Fruit fly (Drosophila melanogaster) whole organism, embryonic: ENCODE measurements around the gene CG6136.

Experiments used
- CG11504 ChIP-seq: fragments of 200-800 bp; sonication (Bioruptor generic); optimal IDR thresholded peaks from 3 replicates; lab custom pipeline; 2019; ENCODE audit warnings: missing biosample characterization, mild to moderate bottlenecking, missing genetic modification characterization, moderate library complexity
- CG11696 ChIP-seq: fragments of 200-800 bp; sonication (Bioruptor generic); IDR thresholded peaks from 2 replicates; pipeline ENCODE4 v1.3.6; 2022; ENCODE audit warnings: missing biosample characterization, missing genetic modification characterization
- CG1233 ChIP-seq: fragments of 200-800 bp; sonication (Bioruptor generic); optimal IDR thresholded peaks from 4 replicates; lab custom pipeline; 2018; ENCODE audit warnings: missing biosample characterization, mild to moderate bottlenecking, missing genetic modification characterization
- CG13894 ChIP-seq: fragments of 200-800 bp; sonication (Bioruptor generic); optimal IDR thresholded peaks from 3 replicates; lab custom pipeline; 2018; ENCODE audit warnings: missing biosample characterization, mild to moderate bottlenecking, missing genetic modification characterization, moderate library complexity
- CG14965 ChIP-seq: fragments of 200-800 bp; sonication (Bioruptor generic); optimal IDR thresholded peaks from 2 replicates; lab custom pipeline; 2016; ENCODE audit warnings: missing biosample characterization, missing genetic modification characterization, borderline replicate concordance
- CG15073 ChIP-seq: fragments of 200-800 bp; sonication (Bioruptor generic); optimal IDR thresholded peaks from 2 replicates; lab custom pipeline; 2016; ENCODE audit warnings: missing biosample characterization, missing genetic modification characterization
- CG17186 ChIP-seq: fragments of 200-800 bp; sonication (Bioruptor generic); optimal IDR thresholded peaks from 3 replicates; lab custom pipeline; 2017; ENCODE audit warnings: missing biosample characterization, missing genetic modification reagents, missing genetic modification characterization
- CG17359 ChIP-seq: fragments of 200-800 bp; sonication (Bioruptor generic); optimal IDR thresholded peaks from 3 replicates; lab custom pipeline; 2018; ENCODE audit warnings: missing biosample characterization, mild to moderate bottlenecking, missing genetic modification characterization, moderate library complexity
- CG17802 ChIP-seq: fragments of 200-800 bp; sonication (Bioruptor generic); optimal IDR thresholded peaks from 2 replicates; lab custom pipeline; 2018; ENCODE audit warnings: missing biosample characterization, mild to moderate bottlenecking, missing genetic modification characterization, moderate library complexity
- CG2129 ChIP-seq: fragments of 200-800 bp; sonication (Bioruptor generic); IDR thresholded peaks from 2 replicates; pipeline ENCODE4 v1.3.6; 2022; ENCODE audit warnings: missing biosample characterization, missing genetic modification characterization; ENCODE audit not compliant: partially characterized antibody
- CG2712 ChIP-seq: fragments of 200-800 bp; optimal IDR thresholded peaks from 3 replicates; lab custom pipeline; 2019; ENCODE audit warnings: missing biosample characterization, mild to moderate bottlenecking, missing genetic modification characterization, moderate library complexity
- CG2875 ChIP-seq: fragments of 200-800 bp; sonication (Bioruptor generic); optimal IDR thresholded peaks from 2 replicates; lab custom pipeline; 2017; ENCODE audit warnings: missing biosample characterization, mild to moderate bottlenecking, missing genetic modification characterization, missing genetic modification reagents
- CG33213 ChIP-seq: fragments of 200-800 bp; sonication (Bioruptor generic); optimal IDR thresholded peaks from 3 replicates; lab custom pipeline; 2016; ENCODE audit warnings: missing biosample characterization, missing genetic modification characterization
- CG4730 ChIP-seq: fragments of 200-800 bp; sonication (Bioruptor generic); IDR thresholded peaks from 2 replicates; pipeline ENCODE4 v1.3.6; 2022; ENCODE audit warnings: missing biosample characterization, missing genetic modification characterization
- CG6272 ChIP-seq: fragments of 200-800 bp; sonication (Bioruptor generic); IDR thresholded peaks from 2 replicates; pipeline ENCODE4 v1.3.6; 2022; ENCODE audit warnings: missing biosample characterization, missing genetic modification characterization
- CG7271 ChIP-seq: fragments of 200-800 bp; sonication (Bioruptor generic); optimal IDR thresholded peaks from 2 replicates; lab custom pipeline; 2018; ENCODE audit warnings: missing biosample characterization, mild to moderate bottlenecking, missing genetic modification characterization, moderate library complexity
- CG7556 ChIP-seq: fragments of 200-800 bp; sonication (Bioruptor generic); optimal IDR thresholded peaks from 2 replicates; lab custom pipeline; 2017; ENCODE audit warnings: missing biosample characterization, mild to moderate bottlenecking, missing genetic modification characterization
- CG8089 ChIP-seq: fragments of 200-800 bp; sonication (Bioruptor generic); optimal IDR thresholded peaks from 3 replicates; lab custom pipeline; 2016; ENCODE audit warnings: missing biosample characterization, missing genetic modification characterization
- CG8478 ChIP-seq: fragments of >200 bp; optimal IDR thresholded peaks from 2 replicates; lab custom pipeline; 2018
- CG8944 ChIP-seq: fragments of 200-800 bp; sonication (Bioruptor generic); optimal IDR thresholded peaks from 3 replicates; lab custom pipeline; 2016; ENCODE audit warnings: missing biosample characterization, missing genetic modification characterization
- CG9437 ChIP-seq: fragments of 200-800 bp; sonication (Bioruptor generic); optimal IDR thresholded peaks from 2 replicates; lab custom pipeline; 2018; ENCODE audit warnings: missing biosample characterization, mild to moderate bottlenecking, missing genetic modification characterization
- CkIIα-i1 ChIP-seq: fragments of 200-800 bp; sonication (Bioruptor generic); IDR thresholded peaks from 2 replicates; pipeline ENCODE4 v1.3.6; 2022; ENCODE audit warnings: missing biosample characterization, missing genetic modification characterization
- D19B ChIP-seq: fragments of 200-800 bp; sonication (Bioruptor generic); optimal IDR thresholded peaks from 2 replicates; lab custom pipeline; 2017; ENCODE audit warnings: missing biosample characterization, mild to moderate bottlenecking, missing genetic modification characterization
- Dip2 ChIP-seq: fragments of 200-800 bp; sonication (Bioruptor generic); IDR thresholded peaks from 2 replicates; pipeline ENCODE4 v1.3.6; 2022; ENCODE audit warnings: missing biosample characterization, missing genetic modification characterization
- Eip74EF ChIP-seq, 2 experiments: fragments of 200-800 bp in 1 of 2; fragments of >200 bp in 1 of 2; sonication (Bioruptor generic) in 1 of 2; optimal IDR thresholded peaks; 2 replicates each; lab custom pipeline; 2017 to 2019; ENCODE audit warnings: missing biosample characterization in 2 of 2, missing genetic modification characterization in 2 of 2, mild to moderate bottlenecking in 1 of 2, moderate library complexity in 1 of 2
- Gsc ChIP-seq: fragments of 200-800 bp; sonication (Bioruptor generic); IDR thresholded peaks from 2 replicates; pipeline ENCODE4 v1.3.6; 2022; ENCODE audit warnings: missing biosample characterization, missing genetic modification characterization
- HmgD ChIP-seq: fragments of 200-800 bp; sonication (Bioruptor generic); optimal IDR thresholded peaks from 3 replicates; lab custom pipeline; 2016; ENCODE audit warnings: missing biosample characterization, missing genetic modification characterization
- Hmx ChIP-seq: fragments of 200-800 bp; sonication (Bioruptor generic); optimal IDR thresholded peaks from 2 replicates; lab custom pipeline; 2016; ENCODE audit warnings: missing biosample characterization, missing genetic modification characterization
- NFAT ChIP-seq: fragments of 200-800 bp; sonication (Bioruptor generic); IDR thresholded peaks from 2 replicates; pipeline ENCODE4 v1.3.6; 2022; ENCODE audit warnings: missing biosample characterization, missing genetic modification characterization
- Nf-YC ChIP-seq: fragments of 200-800 bp; optimal IDR thresholded peaks from 3 replicates; lab custom pipeline; 2019; ENCODE audit warnings: missing biosample characterization, mild to moderate bottlenecking, missing genetic modification characterization, moderate library complexity
- NfI ChIP-seq: fragments of 200-800 bp; sonication (Bioruptor generic); optimal IDR thresholded peaks from 3 replicates; lab custom pipeline; 2018; ENCODE audit warnings: missing biosample characterization, mild to moderate bottlenecking, missing genetic modification characterization, moderate library complexity
- Pdp1 ChIP-seq, 2 experiments: fragments of 200-800 bp; sonication (Bioruptor generic); optimal IDR thresholded peaks; 3 replicates each; lab custom pipeline; 2016; ENCODE audit warnings: missing biosample characterization in 2 of 2, missing genetic modification characterization in 2 of 2, mild to moderate bottlenecking in 1 of 2, moderate library complexity in 1 of 2
- Rfx ChIP-seq: fragments of 200-800 bp; sonication (Bioruptor generic); IDR thresholded peaks from 2 replicates; pipeline ENCODE4 v1.3.6; 2022; ENCODE audit warnings: missing biosample characterization, missing genetic modification characterization
- Taf1 ChIP-seq: fragments of 200-800 bp; sonication (Bioruptor generic); IDR thresholded peaks from 2 replicates; pipeline ENCODE4 v1.3.6; 2022; ENCODE audit warnings: missing biosample characterization, missing genetic modification characterization
- ac ChIP-seq: fragments of 200-800 bp; sonication (Bioruptor generic); optimal IDR thresholded peaks from 3 replicates; lab custom pipeline; 2017; ENCODE audit warnings: missing biosample characterization, mild to moderate bottlenecking, missing genetic modification characterization
- ash1 ChIP-seq: fragments of 200-800 bp; sonication (Bioruptor generic); optimal IDR thresholded peaks from 2 replicates; lab custom pipeline; 2018; ENCODE audit warnings: missing biosample characterization, mild to moderate bottlenecking, missing genetic modification characterization
- bigmax ChIP-seq: fragments of 200-800 bp; sonication (Bioruptor generic); optimal IDR thresholded peaks from 2 replicates; lab custom pipeline; 2018; ENCODE audit warnings: missing biosample characterization, mild to moderate bottlenecking, missing genetic modification characterization
- dan ChIP-seq: fragments of 200-800 bp; sonication (Bioruptor generic); IDR thresholded peaks from 2 replicates; pipeline ENCODE4 v1.3.6; 2022; ENCODE audit warnings: missing biosample characterization, missing genetic modification characterization
- dpn ChIP-seq, 2 experiments: fragments of 200-800 bp; sonication (Bioruptor generic); optimal IDR thresholded peaks; 3 replicates each; lab custom pipeline; 2016; ENCODE audit warnings: missing biosample characterization in 2 of 2, missing genetic modification characterization in 2 of 2
- ems ChIP-seq: fragments of 200-800 bp; sonication (Bioruptor generic); optimal IDR thresholded peaks from 3 replicates; lab custom pipeline; 2016; ENCODE audit warnings: missing biosample characterization, missing genetic modification characterization
- esg ChIP-seq: fragments of 200-800 bp; sonication (Bioruptor generic); conservative IDR thresholded peaks from 2 replicates; pipeline ENCODE4 v1.3.6; 2022; ENCODE audit warnings: missing biosample characterization, missing genetic modification characterization
- hth ChIP-seq: fragments of >200 bp; optimal IDR thresholded peaks from 2 replicates; lab custom pipeline; 2017; ENCODE audit warnings: inconsistent platforms
- mirr ChIP-seq: fragments of 200-800 bp; sonication (Bioruptor generic); optimal IDR thresholded peaks from 3 replicates; lab custom pipeline; 2018; ENCODE audit warnings: missing biosample characterization, mild to moderate bottlenecking, missing genetic modification characterization
- oc ChIP-seq: fragments of 200-800 bp; sonication (Bioruptor generic); optimal IDR thresholded peaks from 2 replicates; lab custom pipeline; 2018; ENCODE audit warnings: missing biosample characterization, mild to moderate bottlenecking, missing genetic modification characterization, moderate library complexity
- pfk ChIP-seq: fragments of 200-800 bp; sonication (Bioruptor generic); optimal IDR thresholded peaks from 2 replicates; lab custom pipeline; 2018; ENCODE audit warnings: missing biosample characterization, mild to moderate bottlenecking, missing genetic modification characterization, moderate library complexity
- ranshi ChIP-seq: fragments of 200-800 bp; sonication (Bioruptor generic); IDR thresholded peaks from 2 replicates; pipeline ENCODE4 v1.3.6; 2022; ENCODE audit warnings: missing biosample characterization, missing genetic modification characterization
- sob ChIP-seq: fragments of 200-800 bp; sonication (Bioruptor generic); IDR thresholded peaks from 2 replicates; pipeline ENCODE4 v1.3.6; 2022; ENCODE audit warnings: missing biosample characterization, missing genetic modification characterization
- sqz ChIP-seq: fragments of 200-800 bp; sonication (Bioruptor generic); optimal IDR thresholded peaks from 3 replicates; lab custom pipeline; 2018; ENCODE audit warnings: missing biosample characterization, mild to moderate bottlenecking, missing genetic modification characterization
- sug ChIP-seq: fragments of 200-800 bp; optimal IDR thresholded peaks from 2 replicates; lab custom pipeline; 2019; ENCODE audit warnings: missing biosample characterization, mild to moderate bottlenecking, missing genetic modification characterization, moderate library complexity

CG6136 gene

DNA sequence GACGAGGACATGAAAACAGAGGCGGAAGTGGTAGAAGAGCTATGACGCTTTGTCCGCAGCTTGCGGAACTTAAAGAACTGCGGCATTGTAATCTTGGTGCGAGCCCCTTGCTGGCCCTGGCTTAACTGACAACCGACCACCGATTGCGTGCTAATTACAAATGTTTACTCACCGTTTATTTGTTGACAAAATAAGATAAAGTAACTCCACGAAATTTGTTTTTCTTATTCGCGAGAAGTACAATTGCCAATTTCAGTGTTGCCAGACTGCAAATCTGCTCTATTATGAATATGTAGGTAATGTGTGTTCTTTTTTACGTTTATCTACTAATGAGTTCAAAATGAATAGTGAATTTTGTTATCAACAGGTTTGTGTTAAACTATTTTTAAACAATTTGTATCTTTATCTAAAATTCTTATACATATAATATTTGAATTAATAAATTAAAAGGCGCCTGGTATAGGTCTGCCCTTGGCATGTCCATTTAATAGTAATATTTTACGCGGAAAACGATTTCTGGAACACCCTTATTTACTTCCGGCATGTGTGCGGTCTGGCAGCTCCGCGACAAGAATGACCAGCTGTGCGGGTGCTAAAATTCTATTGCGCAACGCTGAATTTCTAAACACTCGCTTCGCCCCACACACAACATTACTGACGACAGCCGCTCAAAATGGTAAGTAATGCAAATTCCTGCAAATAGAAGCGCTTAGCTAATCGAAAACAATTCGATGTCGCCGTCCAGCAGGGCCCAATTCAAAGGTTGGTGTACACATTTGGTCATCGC is 15.2 kb downstream of the CG6136 start, which contains the start of the genes Atg4b and Hibch (continued):
- TF ChIP-seq CG13894 (tag; lab: Kevin White, UChicago) (no peak), ranshi (peak; percentile 77), CG9437 (GFP tag; lab: Kevin White, UChicago) (peak; percentile 72), CG17186 (GFP tag; lab: Kevin White, UChicago) (peak; percentile 37), CG1233 (GFP tag; lab: Kevin White, UChicago) (peak; percentile 80), Dip2 (GFP tag; lab: Robert Waterston, UW) (no peak), Hmx (GFP tag; lab: Kevin White, UChicago) (no peak), Nf-YC (tag; lab: Kevin White, UChicago) (peak; percentile 87), CG33213 (no peak), CG2712 (tag; lab: Kevin White, UChicago) (peak; percentile 92), ac (GFP tag; lab: Kevin White, UChicago) (peak; percentile 14), HmgD (GFP tag; lab: Kevin White, UChicago) (no peak), D19B (GFP tag; lab: Kevin White, UChicago) (peak; percentile 78), NFAT (peak; percentile 82), Taf1 (GFP tag; lab: Robert Waterston, UW) (peak; percentile 61; the same call in 1 of the 2 replicates), hth (lab: Kevin White, UChicago) (no peak), CG11696 (GFP tag; lab: Robert Waterston, UW) (peak; percentile 48; the same call in 1 of the 2 replicates), Gsc (GFP tag; lab: Robert Waterston, UW) (0 out of 2 replicates have a peak, but pooled peaks have one; percentile 41), CG17359 (tag; lab: Kevin White, UChicago) (peak; percentile 83), CG17802 (peak; percentile 23), dan (peak; percentile 57), oc (tag; lab: Kevin White, UChicago) (no peak), CG8478 (lab: Kevin White, UChicago) (peak; percentile 77), Pdp1 (GFP tag; optimal IDR thresholded peaks at IDR 0.05; lab: Kevin White, UChicago) (peak; percentile 49 to 100), CG8089 (GFP tag; lab: Kevin White, UChicago) (no peak), CG8944 (peak; percentile 38), CG7271 (tag; lab: Kevin White, UChicago) (no peak), dpn (GFP tag; optimal IDR thresholded peaks at IDR 0.05; lab: Kevin White, UChicago) (peak in 1 of 2 experiments; percentile 75), CG4730 (GFP tag; lab: Robert Waterston, UW) (peak; percentile 74), CkIIα-i1 (GFP tag; lab: Robert Waterston, UW) (no peak), sob (GFP tag; lab: Robert Waterston, UW) (peak; percentile 83), bigmax (GFP tag; lab: Kevin White, UChicago) (no peak), ems (peak; percentile 31), pfk (peak; percentile 47), CG2875 (GFP tag; lab: Kevin White, UChicago) (no peak), Eip74EF (GFP tag; optimal IDR thresholded peaks at IDR 0.05; lab: Kevin White, UChicago) (no peak), CG14965 (no peak), mirr (GFP tag; lab: Kevin White, UChicago) (peak; percentile 46), CG7556 (GFP tag; lab: Kevin White, UChicago) (peak; percentile 87), CG6272 (GFP tag; lab: Robert Waterston, UW) (peak; percentile 77), ash1 (GFP tag; lab: Kevin White, UChicago) (no peak), CG2129 (GFP tag; lab: Robert Waterston, UW) (no peak), CG15073 (GFP tag; lab: Kevin White, UChicago) (no peak), CG11504 (no peak), NfI (peak; percentile 85), esg (GFP tag; lab: Robert Waterston, UW) (peak; percentile 76), sug (tag; lab: Kevin White, UChicago) (peak; percentile 93), sqz (GFP tag; lab: Kevin White, UChicago) (no peak), Rfx (GFP tag; lab: Robert Waterston, UW) (peak; percentile 89)
